Fruit fly (Drosophila melanogaster): ENCODE results near the gene Pburs.

Pburs gene

DNA sequence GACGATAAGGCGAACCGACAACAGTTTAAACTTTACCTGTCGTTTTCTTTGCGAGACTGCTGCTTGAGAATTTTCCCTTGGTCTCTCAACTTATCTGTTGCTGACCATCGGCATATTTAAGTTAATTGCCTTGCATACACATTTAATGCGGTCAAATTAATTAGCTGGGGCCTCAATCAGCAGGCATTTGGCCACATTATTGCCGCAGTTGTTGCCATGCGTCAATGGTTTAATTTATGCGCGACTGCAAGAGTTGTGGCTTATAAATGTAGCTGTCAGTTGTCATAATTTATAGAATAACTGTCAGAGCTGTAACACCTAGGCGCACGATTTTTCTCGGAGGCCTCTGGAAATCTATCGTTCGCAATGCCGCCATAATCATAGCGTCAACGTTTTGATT lies 43.1 kb downstream of the Pburs start:
- no peak for TF ChIP-seq CG17801 (GFP tag; optimal IDR thresholded peaks at IDR 0.05; ENCODE audit: partially characterized antibody)

dm6 chr2L:14373250-14373649 lies 43.9 kb downstream of the Pburs start:
- TF ChIP-seq CG17801 (GFP tag; optimal IDR thresholded peaks at IDR 0.05; ENCODE audit: partially characterized antibody) = no peak

DNA sequence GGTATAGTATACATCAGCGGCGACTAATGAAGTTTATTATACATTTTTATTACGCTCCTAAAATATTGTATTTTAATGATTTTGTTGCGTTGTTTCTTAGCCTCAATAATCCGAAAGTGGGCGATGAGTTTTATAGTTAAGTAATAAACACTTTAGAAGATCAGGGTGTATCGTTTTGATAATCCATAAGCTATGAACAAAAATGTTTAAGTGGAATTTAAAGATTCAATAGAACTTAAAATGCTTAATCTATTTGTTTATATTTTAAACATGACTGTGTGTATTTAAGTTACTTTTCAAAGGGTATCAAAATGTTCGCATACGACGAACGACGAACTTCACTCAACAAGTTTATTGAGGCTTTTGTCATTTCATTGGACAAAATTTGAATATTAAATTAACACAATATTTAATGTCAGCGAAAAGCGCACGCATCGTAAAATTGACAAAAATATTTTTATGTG lies 44.8 kb downstream of the Pburs start:
- TF ChIP-seq CG17801 (GFP tag; optimal IDR thresholded peaks at IDR 0.05; ENCODE audit: partially characterized antibody) = no peak

DNA sequence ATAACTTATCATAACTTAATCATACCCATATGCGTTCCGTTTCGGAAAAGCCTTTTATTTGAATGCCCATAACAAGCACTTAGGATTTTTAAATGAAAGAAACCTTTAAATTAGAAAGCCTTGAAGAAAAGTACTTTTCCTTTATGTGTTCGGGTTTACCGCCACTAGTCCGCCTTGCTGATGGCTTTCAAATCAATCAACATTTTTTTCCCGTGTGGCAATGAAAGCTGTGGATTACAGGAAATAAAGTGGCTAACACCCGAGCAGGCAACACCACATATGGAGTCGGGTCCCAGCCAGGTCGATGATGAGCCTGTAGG lies 46.4 kb downstream of the Pburs start:
- no peak for TF ChIP-seq CG17801 (GFP tag; optimal IDR thresholded peaks at IDR 0.05; ENCODE audit: partially characterized antibody)

DNA sequence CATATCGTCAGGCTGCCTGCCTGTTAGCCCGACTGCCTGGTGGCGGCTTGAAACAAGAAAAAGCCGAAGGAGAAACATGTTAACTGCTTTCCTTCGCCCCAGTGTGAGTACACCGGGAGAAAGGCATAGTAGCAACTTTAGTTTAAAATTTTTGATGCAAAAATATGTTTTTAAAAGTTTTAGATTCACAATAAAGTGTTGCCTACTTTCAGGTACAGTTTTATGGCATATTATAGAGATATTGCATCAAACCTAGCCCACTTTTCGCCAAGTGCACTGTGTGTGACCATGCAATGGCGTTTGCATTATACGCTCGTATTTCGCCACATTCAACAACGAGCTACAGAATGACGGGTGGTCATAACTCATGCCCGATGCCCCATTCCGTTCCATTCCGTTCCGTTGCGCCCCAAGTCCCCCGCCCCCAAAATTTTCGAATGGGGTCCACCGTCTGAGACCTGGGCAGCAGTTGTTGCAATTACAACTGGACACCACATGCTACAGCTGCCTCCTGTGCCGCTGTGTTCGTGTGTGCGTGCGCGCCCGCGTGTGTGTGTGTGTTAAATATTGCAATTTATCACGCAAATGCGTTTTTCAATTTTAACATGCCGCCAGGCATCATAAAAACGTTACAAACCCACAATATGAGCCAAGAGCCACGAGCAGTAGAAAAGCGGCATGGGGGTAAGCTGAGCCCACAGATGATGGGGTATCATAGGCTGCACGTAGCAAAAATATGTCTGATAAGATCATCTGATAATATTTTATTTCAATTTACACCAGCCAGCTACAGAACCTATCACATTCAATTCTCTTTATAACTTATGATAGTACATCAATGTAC lies 47.0 kb downstream of the Pburs start:
- TF ChIP-seq CG17801 (GFP tag; optimal IDR thresholded peaks at IDR 0.05; ENCODE audit: partially characterized antibody) = no peak

dm6 chr2L:14368833-14369232 lies 48.3 kb downstream of the Pburs start:
- TF ChIP-seq CG17801 (GFP tag; optimal IDR thresholded peaks at IDR 0.05; ENCODE audit: partially characterized antibody) = no peak

- TF ChIP-seq CG17801 (GFP tag; optimal IDR thresholded peaks at IDR 0.05; ENCODE audit: partially characterized antibody) = no peak
Observed at dm6 chr2L:14367274-14367669, 49.9 kb downstream of the Pburs start.

Measured in ovary, adult (tissue).